Worm (Caenorhabditis elegans): Measurements from ENCODE around the gene Y82E9BR.5.

DNA sequence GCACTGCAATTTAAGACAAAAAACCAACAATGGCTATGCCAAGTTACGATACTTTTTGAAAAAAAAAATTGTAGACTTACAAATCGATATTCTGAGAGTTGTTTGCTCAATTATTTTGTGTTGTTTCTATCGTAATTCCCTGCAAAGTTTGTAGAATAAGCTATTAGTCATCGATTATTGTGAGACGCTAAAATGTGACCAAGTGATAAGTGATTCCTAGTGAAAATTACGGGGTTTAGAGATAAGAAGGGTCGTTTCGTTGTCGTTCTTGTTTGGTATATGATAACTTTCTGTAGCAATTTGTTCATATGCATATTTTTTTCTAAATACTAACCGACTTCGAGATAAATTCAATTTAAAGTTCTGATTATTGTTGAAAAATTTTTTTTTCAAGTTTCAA, 14.0 kb downstream of the Y82E9BR.5 start:
- TF ChIP-seq ceh-82 (tag; optimal IDR thresholded peaks at IDR 0.05) (no peak), mep-1 (tag; optimal IDR thresholded peaks at IDR 0.05) (no peak), mes-2 (tag; optimal IDR thresholded peaks at IDR 0.05; ENCODE audit: poor library complexity, severe bottlenecking) (no peak), egl-27 (tag; optimal IDR thresholded peaks at IDR 0.05) (no peak), set-16 (GFP tag; IDR thresholded peaks at IDR 0.05) (no peak), T20F7.1 (GFP tag; optimal IDR thresholded peaks at IDR 0.05) (peak; percentile 22), hlh-30 (tag; optimal IDR thresholded peaks at IDR 0.05; ENCODE audit: insufficient read depth) (no peak), ztf-11 (tag; optimal IDR thresholded peaks at IDR 0.05) (no peak), attf-4 (tag; optimal IDR thresholded peaks at IDR 0.05) (no peak)

Measured in whole organism, L4 larva.